Worm (Caenorhabditis elegans) whole organism, late embryonic: ENCODE measurements around the gene W08A12.2.

Experiments
- F13H6.1 ChIP-seq: sonication (generic microtip); optimal IDR thresholded peaks from 2 replicates; lab custom pipeline; 2016; ENCODE audit warnings: missing genetic modification characterization, missing compliant biosample characterization
- ceh-22 ChIP-seq: sonication (generic microtip); optimal IDR thresholded peaks from 2 replicates; lab custom pipeline; 2017; ENCODE audit warnings: missing biosample characterization, missing genetic modification characterization
- ceh-9 ChIP-seq: sonication (generic microtip); optimal IDR thresholded peaks from 2 replicates; lab custom pipeline; 2016; ENCODE audit warnings: mild to moderate bottlenecking, missing genetic modification characterization, inconsistent platforms, missing compliant biosample characterization
- fkh-10 ChIP-seq: fragments of 150-350 bp; optimal IDR thresholded peaks from 2 replicates; lab custom pipeline; 2014; ENCODE audit warnings: missing biosample characterization, missing genetic modification reagents, missing genetic modification characterization
- hlh-13 ChIP-seq: fragments of 200-800 bp; sonication (Bioruptor generic); optimal IDR thresholded peaks from 2 replicates; lab custom pipeline; 2018; ENCODE audit warnings: mild to moderate bottlenecking, missing genetic modification characterization, missing compliant biosample characterization
- hlh-6 ChIP-seq: sonication (generic microtip); optimal IDR thresholded peaks from 2 replicates; lab custom pipeline; 2016; ENCODE audit warnings: missing genotype, missing genetic modification characterization, missing compliant biosample characterization
- npax-4 ChIP-seq: sonication (generic microtip); optimal IDR thresholded peaks from 2 replicates; lab custom pipeline; 2016; ENCODE audit warnings: missing genetic modification characterization, missing compliant biosample characterization
- odd-2 ChIP-seq: sonication (generic microtip); optimal IDR thresholded peaks from 2 replicates; lab custom pipeline; 2017; ENCODE audit warnings: antibody characterized with exemption, mild to moderate bottlenecking, missing genetic modification characterization, missing compliant biosample characterization
- pax-1 ChIP-seq: fragments of 150-350 bp; optimal IDR thresholded peaks from 2 replicates; lab custom pipeline; 2014; ENCODE audit warnings: missing biosample characterization, missing genetic modification characterization
- pqm-1 ChIP-seq: sonication (generic microtip); optimal IDR thresholded peaks from 2 replicates; lab custom pipeline; 2016; ENCODE audit warnings: missing genetic modification characterization, missing compliant biosample characterization
- syd-9 ChIP-seq: sonication (generic microtip); optimal IDR thresholded peaks from 2 replicates; lab custom pipeline; 2016; ENCODE audit warnings: mild to moderate bottlenecking, missing genetic modification characterization, moderate library complexity, missing compliant biosample characterization
- ttx-3 ChIP-seq: sonication (generic microtip); optimal IDR thresholded peaks from 2 replicates; lab custom pipeline; 2016; ENCODE audit warnings: missing genetic modification reagents, missing genetic modification characterization, missing compliant biosample characterization
- unc-86 ChIP-seq: sonication (generic microtip); optimal IDR thresholded peaks from 2 replicates; lab custom pipeline; 2016; ENCODE audit warnings: missing genetic modification characterization, missing compliant biosample characterization

ce11 chrV:3698497-3698896 lies 12.8 kb upstream of the W08A12.2 start:
- no peak for TF ChIP-seq unc-86 (tag; lab: Kevin White, UChicago)
- no peak for TF ChIP-seq syd-9 (tag; lab: Kevin White, UChicago)
- no peak for TF ChIP-seq fkh-10 (GFP tag; lab: Kevin White, UChicago)
- no peak for TF ChIP-seq hlh-13 (GFP tag; lab: Kevin White, UChicago)
- TF ChIP-seq odd-2 (tag; lab: Kevin White, UChicago): no peak
- no peak for TF ChIP-seq ceh-9 (tag; lab: Kevin White, UChicago)
- no peak for TF ChIP-seq F13H6.1 (tag; lab: Kevin White, UChicago)
- TF ChIP-seq npax-4 (tag; lab: Kevin White, UChicago): no peak
- TF ChIP-seq hlh-6 (tag; lab: Kevin White, UChicago): no peak
- TF ChIP-seq pax-1 (tag; lab: Kevin White, UChicago): no peak
- TF ChIP-seq pqm-1 (tag; lab: Kevin White, UChicago): no peak
- TF ChIP-seq ceh-22 (tag; lab: Kevin White, UChicago): no peak
- no peak for TF ChIP-seq ttx-3 (tag; lab: Kevin White, UChicago)
